Fruit fly (Drosophila melanogaster) whole organism: ENCODE results near the gene CG11893.

Source experiments
- Dll ChIP-seq: fragments of >200 bp; optimal IDR thresholded peaks from 2 replicates; lab custom pipeline; 2017
- pan ChIP-seq: fragments of >200 bp; optimal IDR thresholded peaks from 2 replicates; lab custom pipeline; 2017
- psq ChIP-seq: fragments of >200 bp; optimal IDR thresholded peaks from 2 replicates; lab custom pipeline; 2017

- TF ChIP-seq pan (lab: Kevin White, UChicago) (no peak), psq (no peak), Dll (no peak)
Observed at dm6 chr3R:25245052-25245813, 44.5 kb upstream of the CG11893 start, which contains the start of gene bam.
